Worm (Caenorhabditis elegans) whole organism, young adult: ENCODE data around the gene F47B8.13.

ENCODE experiments used
- B0019.2 ChIP-seq: fragments of 200-800 bp; sonication (Bioruptor generic); conservative IDR thresholded peaks from 2 replicates; pipeline ENCODE4 v1.3.6; 2022; ENCODE audit warnings: missing genetic modification reagents, missing genetic modification characterization, missing compliant biosample characterization
- C06A6.2 ChIP-seq: fragments of 200-800 bp; sonication (Bioruptor generic); conservative IDR thresholded peaks from 2 replicates; pipeline ENCODE4 v1.3.6; 2022; ENCODE audit warnings: missing genetic modification characterization, missing compliant biosample characterization
- D2030.7 ChIP-seq: fragments of 200-800 bp; sonication (Bioruptor generic); IDR thresholded peaks from 2 replicates; pipeline ENCODE4 v1.3.6; 2022; ENCODE audit warnings: missing genetic modification reagents, missing genetic modification characterization, missing compliant biosample characterization
- F23B12.7 ChIP-seq: sonication (generic microtip); optimal IDR thresholded peaks from 2 replicates; lab custom pipeline; 2017; ENCODE audit warnings: missing genetic modification characterization, mild to moderate bottlenecking, missing compliant biosample characterization, antibody characterized with exemption, moderate library complexity; ENCODE audit not compliant: insufficient read depth
- F57C9.4 ChIP-seq: sonication (generic microtip); optimal IDR thresholded peaks from 2 replicates; lab custom pipeline; 2017; ENCODE audit warnings: mild to moderate bottlenecking, missing genetic modification characterization, missing compliant biosample characterization
- Y56A3A.18 ChIP-seq: fragments of 200-800 bp; sonication (Bioruptor generic); IDR thresholded peaks from 2 replicates; pipeline ENCODE4 v1.3.6; 2022; ENCODE audit warnings: missing genetic modification reagents, missing genetic modification characterization, missing compliant biosample characterization
- Y67H2A.10 ChIP-seq: fragments of 200-800 bp; sonication (Bioruptor generic); conservative IDR thresholded peaks from 2 replicates; pipeline ENCODE4 v1.3.6; 2022; ENCODE audit warnings: missing genetic modification reagents, missing genetic modification characterization, missing compliant biosample characterization
- aptf-2 ChIP-seq: fragments of 200-800 bp; sonication (Bioruptor generic); conservative IDR thresholded peaks from 2 replicates; pipeline ENCODE4 v1.3.6; 2022; ENCODE audit warnings: missing genetic modification reagents, missing genetic modification characterization, missing compliant biosample characterization
- athp-1 ChIP-seq: sonication (generic microtip); optimal IDR thresholded peaks from 2 replicates; lab custom pipeline; 2017; ENCODE audit warnings: mild to moderate bottlenecking, missing genetic modification characterization, missing compliant biosample characterization
- attf-3 ChIP-seq: fragments of 200-800 bp; sonication (Bioruptor generic); conservative IDR thresholded peaks from 2 replicates; pipeline ENCODE4 v1.3.6; 2022; ENCODE audit warnings: missing genetic modification reagents, missing genetic modification characterization, missing compliant biosample characterization
- attf-6 ChIP-seq: fragments of 200-800 bp; sonication (Bioruptor generic); IDR thresholded peaks from 2 replicates; pipeline ENCODE4 v1.3.6; 2022; ENCODE audit warnings: missing genetic modification reagents, missing genetic modification characterization, missing compliant biosample characterization
- bed-1 ChIP-seq: fragments of 200-800 bp; sonication (Bioruptor generic); IDR thresholded peaks from 2 replicates; pipeline ENCODE4 v1.3.6; 2022; ENCODE audit warnings: missing genetic modification reagents, missing genetic modification characterization, missing compliant biosample characterization
- ceh-27 ChIP-seq: fragments of 200-800 bp; sonication (Bioruptor generic); optimal IDR thresholded peaks from 2 replicates; lab custom pipeline; 2018; ENCODE audit warnings: mild to moderate bottlenecking, missing genetic modification characterization, moderate library complexity, missing compliant biosample characterization
- ceh-79 ChIP-seq: sonication (generic microtip); optimal IDR thresholded peaks from 2 replicates; lab custom pipeline; 2017; ENCODE audit warnings: mild to moderate bottlenecking, missing genetic modification characterization, missing compliant biosample characterization
- ceh-91 ChIP-seq: fragments of 200-800 bp; sonication (Bioruptor generic); IDR thresholded peaks from 2 replicates; pipeline ENCODE4 v1.3.6; 2022; ENCODE audit warnings: missing genetic modification reagents, missing genetic modification characterization, missing compliant biosample characterization
- efl-1 ChIP-seq: fragments of 150-350 bp; optimal IDR thresholded peaks from 2 replicates; lab custom pipeline; 2014; ENCODE audit warnings: missing biosample characterization, missing genetic modification reagents, missing genetic modification characterization
- ekl-4 ChIP-seq: fragments of 200-800 bp; sonication (Bioruptor generic); IDR thresholded peaks from 2 replicates; pipeline ENCODE4 v1.3.6; 2022; ENCODE audit warnings: missing genetic modification reagents, missing genetic modification characterization, missing compliant biosample characterization
- gei-17 ChIP-seq: fragments of 200-800 bp; sonication (Bioruptor generic); optimal IDR thresholded peaks from 2 replicates; lab custom pipeline; 2018; ENCODE audit warnings: mild to moderate bottlenecking, missing genetic modification characterization, missing compliant biosample characterization
- lag-1 ChIP-seq: fragments of 200-800 bp; sonication (Bioruptor generic); IDR thresholded peaks from 2 replicates; pipeline ENCODE4 v1.3.6; 2022; ENCODE audit warnings: missing genetic modification reagents, missing genetic modification characterization, missing compliant biosample characterization
- let-526 ChIP-seq: fragments of 200-800 bp; sonication (Bioruptor generic); IDR thresholded peaks from 2 replicates; pipeline ENCODE4 v1.3.6; 2022; ENCODE audit warnings: missing genetic modification reagents, missing genetic modification characterization, missing compliant biosample characterization
- lin-40 ChIP-seq: sonication (generic microtip); optimal IDR thresholded peaks from 2 replicates; lab custom pipeline; 2016; ENCODE audit warnings: missing genetic modification characterization, mild to moderate bottlenecking, missing compliant biosample characterization, missing genotype, missing genetic modification reagents
- madf-8 ChIP-seq: fragments of 200-800 bp; sonication (Bioruptor generic); conservative IDR thresholded peaks from 2 replicates; pipeline ENCODE4 v1.3.6; 2022; ENCODE audit warnings: missing genetic modification reagents, missing genetic modification characterization, missing compliant biosample characterization
- mcd-1 ChIP-seq: fragments of 200-800 bp; sonication (Bioruptor generic); IDR thresholded peaks from 2 replicates; pipeline ENCODE4 v1.3.6; 2022; ENCODE audit warnings: missing genetic modification reagents, missing genetic modification characterization, missing compliant biosample characterization
- mes-4 ChIP-seq: sonication (generic microtip); optimal IDR thresholded peaks from 2 replicates; lab custom pipeline; 2016; ENCODE audit warnings: missing genotype, missing genetic modification characterization, missing compliant biosample characterization
- nfya-2 ChIP-seq: fragments of 200-800 bp; sonication (Bioruptor generic); IDR thresholded peaks from 2 replicates; pipeline ENCODE4 v1.3.6; 2022; ENCODE audit warnings: missing genetic modification reagents, missing genetic modification characterization, missing compliant biosample characterization
- nhr-179 ChIP-seq: sonication (generic microtip); optimal IDR thresholded peaks from 2 replicates; lab custom pipeline; 2016; ENCODE audit warnings: mild to moderate bottlenecking, missing genetic modification characterization, missing compliant biosample characterization
- nhr-27 ChIP-seq: fragments of 200-800 bp; sonication (Bioruptor generic); optimal IDR thresholded peaks from 2 replicates; lab custom pipeline; 2018; ENCODE audit warnings: mild to moderate bottlenecking, missing genetic modification characterization, moderate library complexity, missing compliant biosample characterization
- pha-4 ChIP-seq: fragments of 150-350 bp; sonication (generic microtip); optimal IDR thresholded peaks from 2 replicates; lab custom pipeline; 2014; ENCODE audit warnings: missing biosample characterization, missing genetic modification reagents, missing genetic modification characterization
- rcor-1 ChIP-seq: fragments of 200-800 bp; sonication (Bioruptor generic); IDR thresholded peaks from 2 replicates; pipeline ENCODE4 v1.3.6; 2022; ENCODE audit warnings: missing genetic modification reagents, missing genetic modification characterization, missing compliant biosample characterization
- rec-8 ChIP-seq, 2 experiments: sonication (generic microtip); optimal IDR thresholded peaks; 2 replicates each; lab custom pipeline; 2016; ENCODE audit warnings: mild to moderate bottlenecking in 2 of 2, missing genetic modification characterization in 2 of 2, missing genetic modification reagents in 2 of 2, missing genotype in 2 of 2, missing biosample characterization in 1 of 2, missing compliant biosample characterization in 1 of 2, moderate library complexity in 1 of 2
- repo-1 ChIP-seq: sonication (generic microtip); optimal IDR thresholded peaks from 2 replicates; lab custom pipeline; 2017; ENCODE audit warnings: mild to moderate bottlenecking, missing genetic modification characterization, missing compliant biosample characterization
- rpc-1 ChIP-seq, 2 experiments: fragments of 150-350 bp in 1 of 2; sonication (generic microtip) in 1 of 2; optimal IDR thresholded peaks; 2 replicates each; lab custom pipeline; 2014 to 2018; ENCODE audit warnings: missing biosample characterization in 1 of 2, missing genetic modification characterization in 1 of 2, missing genetic modification reagents in 1 of 2, missing genotype in 1 of 2
- sdz-38 ChIP-seq: sonication (generic microtip); optimal IDR thresholded peaks from 2 replicates; lab custom pipeline; 2016; ENCODE audit warnings: missing genotype, missing genetic modification characterization, missing compliant biosample characterization
- snpc-1.1 ChIP-seq: sonication (generic microtip); optimal IDR thresholded peaks from 2 replicates; lab custom pipeline; 2017; ENCODE audit warnings: missing genetic modification characterization, mild to moderate bottlenecking, missing compliant biosample characterization, antibody characterized with exemption, moderate library complexity, missing genotype, missing genetic modification reagents; ENCODE audit not compliant: insufficient read depth
- snpc-3.4 ChIP-seq: sonication (generic microtip); optimal IDR thresholded peaks from 2 replicates; lab custom pipeline; 2017; ENCODE audit warnings: missing genetic modification characterization, mild to moderate bottlenecking, missing compliant biosample characterization, antibody characterized with exemption, moderate library complexity, missing genotype, missing genetic modification reagents
- somi-1 ChIP-seq: fragments of 200-800 bp; sonication (Bioruptor generic); optimal IDR thresholded peaks from 2 replicates; lab custom pipeline; 2018; ENCODE audit warnings: mild to moderate bottlenecking, missing genetic modification characterization, missing compliant biosample characterization
- tbp1 ChIP-seq: fragments of 200-800 bp; sonication (Bioruptor generic); optimal IDR thresholded peaks from 2 replicates; lab custom pipeline; 2018; ENCODE audit warnings: mild to moderate bottlenecking, missing genetic modification characterization, missing compliant biosample characterization
- tbx-9 ChIP-seq: sonication (generic microtip); optimal IDR thresholded peaks from 2 replicates; lab custom pipeline; 2016; ENCODE audit warnings: borderline replicate concordance, missing genetic modification characterization, inconsistent platforms, missing compliant biosample characterization
- tlf-1 ChIP-seq: fragments of 200-800 bp; sonication (Bioruptor generic); optimal IDR thresholded peaks from 2 replicates; lab custom pipeline; 2018; ENCODE audit warnings: mild to moderate bottlenecking, missing genetic modification characterization, missing compliant biosample characterization
- unc-62 ChIP-seq: fragments of 150-350 bp; optimal IDR thresholded peaks from 2 replicates; lab custom pipeline; 2014; ENCODE audit warnings: missing biosample characterization, missing genetic modification reagents, missing genetic modification characterization
- zfh-2 ChIP-seq: fragments of 200-800 bp; sonication (Bioruptor generic); conservative IDR thresholded peaks from 2 replicates; pipeline ENCODE4 v1.3.6; 2022; ENCODE audit warnings: missing genetic modification reagents, missing genetic modification characterization, missing compliant biosample characterization
- ztf-25 ChIP-seq: fragments of 200-800 bp; sonication (Bioruptor generic); IDR thresholded peaks from 2 replicates; pipeline ENCODE4 v1.3.6; 2022; ENCODE audit warnings: missing genetic modification reagents, missing genetic modification characterization, missing compliant biosample characterization

The F47B8.13 gene

ce11 chrV:14336655-14337054 lies 17.1 kb upstream of the F47B8.13 start, which contains the start of gene srm-6:
Gene srm-6 (plus strand): TSS chrV:14336955.
- TF ChIP-seq attf-6 (GFP tag; lab: Robert Waterston, UW), result no peak
- no peak for TF ChIP-seq rcor-1
- no peak for TF ChIP-seq pha-4
- TF ChIP-seq gei-17 (GFP tag; lab: Kevin White, UChicago), result no peak
- TF ChIP-seq F57C9.4 (tag; lab: Kevin White, UChicago), result no peak
- no peak for TF ChIP-seq repo-1 (tag; lab: Kevin White, UChicago)
- TF ChIP-seq nhr-27, result no peak
- no peak for TF ChIP-seq F23B12.7 (tag; lab: Kevin White, UChicago)
- no peak for TF ChIP-seq zfh-2 (GFP tag; lab: Robert Waterston, UW)
- no peak for TF ChIP-seq rec-8 (tag; optimal IDR thresholded peaks at IDR 0.05; lab: Kevin White, UChicago)
- TF ChIP-seq lin-40 (tag; lab: Kevin White, UChicago), result no peak
- no peak for TF ChIP-seq bed-1
- TF ChIP-seq D2030.7 (GFP tag; lab: Robert Waterston, UW), result no peak
- no peak for TF ChIP-seq madf-8 (GFP tag; lab: Robert Waterston, UW)
- TF ChIP-seq nfya-2 (GFP tag; lab: Robert Waterston, UW), result no peak
- no peak for TF ChIP-seq ceh-91 (GFP tag; lab: Robert Waterston, UW)
- TF ChIP-seq ceh-27 (GFP tag; lab: Kevin White, UChicago), result no peak

DNA sequence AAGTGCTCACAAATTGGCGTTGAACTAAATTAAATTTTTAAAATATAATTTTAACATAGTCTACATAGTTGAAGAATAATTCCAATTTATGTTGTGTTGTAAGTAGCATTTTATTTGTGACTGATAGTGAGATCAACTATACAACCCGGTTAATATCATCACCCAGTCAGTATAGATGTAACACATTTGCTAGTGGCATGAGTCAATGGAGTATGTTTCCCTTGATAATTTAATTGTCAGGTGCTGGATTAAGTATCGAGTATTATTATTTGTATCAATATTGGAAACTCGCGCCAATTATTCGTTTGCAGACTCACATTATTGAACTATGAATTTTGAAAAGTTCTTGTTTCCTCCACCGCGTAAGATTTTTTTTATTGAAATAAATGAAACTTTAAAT lies 15.4 kb upstream of the F47B8.13 start, which contains the start of gene srm-5:
Gene srm-5 (plus strand): TSS at position 301 of the 400 bp plus-strand sequence.
- no peak for TF ChIP-seq unc-62 (GFP tag; lab: Kevin White, UChicago)
- TF ChIP-seq snpc-3.4 (tag; lab: Kevin White, UChicago), result no peak
- TF ChIP-seq rpc-1 (optimal IDR thresholded peaks at IDR 0.05; lab: Kevin White, UChicago), result no peak
- no peak for TF ChIP-seq rpc-1 (tag; optimal IDR thresholded peaks at IDR 0.05; lab: Kevin White, UChicago)
- no peak for TF ChIP-seq Y67H2A.10 (GFP tag; lab: Robert Waterston, UW)
- TF ChIP-seq mcd-1, result no peak
- no peak for TF ChIP-seq ekl-4 (GFP tag; lab: Robert Waterston, UW)
- TF ChIP-seq nfya-2 (GFP tag; lab: Robert Waterston, UW), result no peak
- TF ChIP-seq somi-1 (GFP tag; lab: Kevin White, UChicago), result no peak
- no peak for TF ChIP-seq B0019.2 (GFP tag; lab: Robert Waterston, UW)
- TF ChIP-seq athp-1 (tag; lab: Kevin White, UChicago), result no peak
- TF ChIP-seq nhr-179 (tag; lab: Kevin White, UChicago), result no peak
- no peak for TF ChIP-seq lag-1 (GFP tag; lab: Robert Waterston, UW)
- TF ChIP-seq snpc-1.1, result no peak
- TF ChIP-seq Y56A3A.18 (GFP tag; lab: Robert Waterston, UW), result no peak
- no peak for TF ChIP-seq madf-8 (GFP tag; lab: Robert Waterston, UW)
- no peak for TF ChIP-seq mes-4
- no peak for TF ChIP-seq efl-1 (GFP tag; lab: Kevin White, UChicago)
- no peak for TF ChIP-seq tlf-1 (GFP tag; lab: Kevin White, UChicago)

DNA sequence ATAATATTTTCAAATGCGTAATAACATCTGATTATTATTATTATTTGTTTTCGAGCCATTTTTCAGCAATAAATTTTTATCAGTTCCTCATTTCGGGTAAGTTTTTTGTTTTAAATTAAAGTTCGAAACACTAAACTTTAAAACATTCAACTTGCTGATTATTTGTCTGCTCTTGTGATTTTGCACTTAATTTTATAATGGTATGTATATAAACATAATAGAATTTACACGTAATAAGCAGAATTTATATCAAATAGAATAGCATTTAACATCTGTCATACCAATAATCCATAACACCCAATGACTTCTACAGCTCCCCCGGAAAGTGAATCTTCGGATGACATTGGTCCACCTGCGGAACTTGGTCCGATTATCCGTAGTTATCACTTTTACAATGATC lies 13.6 kb upstream of the F47B8.13 start, which contains the start of gene srm-4:
Gene srm-4 (plus strand): TSS at position 301 of the 400 bp plus-strand sequence.
- no peak for TF ChIP-seq attf-3 (GFP tag; lab: Robert Waterston, UW)
- no peak for TF ChIP-seq tbp1 (GFP tag; lab: Kevin White, UChicago)
- no peak for TF ChIP-seq ztf-25 (GFP tag; lab: Robert Waterston, UW)
- no peak for TF ChIP-seq sdz-38 (tag; lab: Kevin White, UChicago)
- TF ChIP-seq ekl-4 (GFP tag; lab: Robert Waterston, UW), result no peak
- no peak for TF ChIP-seq tbx-9 (tag; lab: Kevin White, UChicago)
- TF ChIP-seq unc-62 (GFP tag; lab: Kevin White, UChicago), result no peak
- no peak for TF ChIP-seq efl-1 (GFP tag; lab: Kevin White, UChicago)
- no peak for TF ChIP-seq aptf-2 (GFP tag; lab: Robert Waterston, UW)
- TF ChIP-seq let-526 (GFP tag; lab: Robert Waterston, UW), result no peak
- TF ChIP-seq C06A6.2 (GFP tag; lab: Robert Waterston, UW), result no peak
- no peak for TF ChIP-seq ceh-79 (tag; lab: Kevin White, UChicago)
